Fruit fly (Drosophila melanogaster) whole organism: Measurements from ENCODE around the gene Npc2e.

Source experiments
- CG8478 ChIP-seq: fragments of >200 bp; optimal IDR thresholded peaks from 2 replicates; lab custom pipeline; 2018; ENCODE audit warnings: inconsistent platforms
- Dll ChIP-seq: fragments of >200 bp; optimal IDR thresholded peaks from 2 replicates; lab custom pipeline; 2017
- psq ChIP-seq: fragments of >200 bp; optimal IDR thresholded peaks from 2 replicates; lab custom pipeline; 2017
- usp ChIP-seq: fragments of >200 bp; optimal IDR thresholded peaks from 2 replicates; lab custom pipeline; 2017; ENCODE audit warnings: missing biosample characterization, missing genetic modification characterization, mixed read lengths

DNA sequence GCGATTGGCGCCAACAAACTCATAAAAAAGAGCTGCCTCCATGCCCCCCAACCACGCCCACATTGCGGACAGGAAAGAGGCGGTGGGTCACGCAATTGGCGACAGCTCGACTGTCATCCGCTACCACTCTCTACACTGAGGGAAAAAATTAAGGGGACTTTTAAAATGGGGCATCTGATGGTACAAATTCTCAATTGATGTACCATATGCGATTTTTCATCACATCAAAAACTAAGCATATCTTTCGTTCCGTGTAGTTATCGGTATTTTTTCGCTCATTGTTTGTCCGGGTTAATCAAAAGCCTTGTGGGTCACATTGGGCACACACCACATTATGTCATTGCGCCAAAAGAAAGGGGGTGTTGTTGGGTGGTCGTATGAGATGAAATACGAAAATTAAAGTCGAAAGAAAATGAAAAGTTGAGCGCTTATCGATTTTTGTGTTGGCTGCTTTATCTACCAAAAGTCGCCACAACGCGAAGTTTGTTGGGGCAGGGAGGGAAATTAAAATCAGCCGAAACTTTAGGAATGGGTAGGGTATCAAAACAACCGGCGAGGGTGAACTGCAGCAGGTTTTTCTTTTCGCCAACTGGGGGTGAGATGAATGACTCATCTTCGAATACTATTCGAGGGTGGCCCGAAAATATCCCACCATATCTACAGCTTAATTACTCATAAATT, 29.0 kb upstream of the Npc2e start:
- TF ChIP-seq psq = no peak
- no peak for TF ChIP-seq CG8478 (lab: Kevin White, UChicago)
- no peak for TF ChIP-seq usp
- no peak for TF ChIP-seq Dll (lab: Kevin White, UChicago)
